Worm (Caenorhabditis elegans) whole organism, L2 larva: ENCODE results near the gene gst-42.

Experiments used
- F13H6.1 ChIP-seq: sonication (generic microtip); optimal IDR thresholded peaks from 2 replicates; lab custom pipeline; 2016; ENCODE audit warnings: missing genetic modification characterization, missing compliant biosample characterization
- nhr-23 ChIP-seq: fragments of 150-350 bp; optimal IDR thresholded peaks from 2 replicates; lab custom pipeline; 2014; ENCODE audit warnings: missing biosample characterization, missing genetic modification reagents, missing genetic modification characterization
- sem-4 ChIP-seq: fragments of 150-350 bp; optimal IDR thresholded peaks from 2 replicates; lab custom pipeline; 2014; ENCODE audit warnings: missing biosample characterization, missing genetic modification reagents, missing genetic modification characterization
- sma-9 ChIP-seq, 2 experiments: fragments of 150-350 bp in 1 of 2; sonication (generic microtip) in 1 of 2; optimal IDR thresholded peaks; 2 replicates each; lab custom pipeline; 2014 to 2016; ENCODE audit warnings: missing genetic modification characterization in 2 of 2, mild to moderate bottlenecking in 1 of 2, missing biosample characterization in 1 of 2, missing compliant biosample characterization in 1 of 2, missing genetic modification reagents in 1 of 2, moderate library complexity in 1 of 2

Gene gst-42

DNA sequence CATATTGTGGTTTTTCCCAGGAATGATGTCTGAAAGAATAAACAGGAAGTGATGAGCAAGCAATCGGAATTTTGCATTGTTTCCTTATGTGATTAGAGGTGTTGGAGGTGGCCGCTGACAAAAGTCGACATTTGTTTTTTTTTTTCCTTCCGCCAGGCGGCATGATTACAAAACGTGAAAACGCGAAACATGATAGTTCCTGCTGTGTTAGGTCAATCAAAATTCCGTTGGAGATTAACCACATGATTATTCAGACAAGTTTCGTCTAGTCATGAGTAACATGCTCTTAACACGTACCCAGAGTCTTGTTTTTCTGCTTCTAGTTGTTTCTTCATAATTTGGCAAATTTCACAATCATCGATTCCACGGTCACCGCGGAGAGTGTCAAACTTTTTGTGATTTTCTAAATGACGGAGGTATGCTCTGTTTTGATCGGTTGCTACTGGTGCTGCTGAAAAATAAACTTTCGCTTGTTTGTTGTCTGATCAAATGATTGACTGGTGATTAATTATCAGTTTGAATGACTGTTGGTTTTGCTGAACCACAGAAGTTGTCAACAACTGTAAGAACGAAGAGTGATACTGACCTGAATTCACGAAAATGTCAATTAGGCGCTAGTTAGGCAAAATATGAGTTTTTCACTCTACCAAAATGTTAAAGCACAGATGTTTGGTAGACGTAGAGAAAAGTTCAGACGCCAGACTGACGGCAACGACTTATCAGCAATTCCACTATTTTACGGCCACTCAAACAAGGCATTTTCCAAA, 48.3 kb downstream of the gst-42 start:
- TF ChIP-seq sma-9 (GFP tag; optimal IDR thresholded peaks at IDR 0.05; lab: Kevin White, UChicago) (no peak), sma-9 (tag; optimal IDR thresholded peaks at IDR 0.05; lab: Kevin White, UChicago) (no peak), nhr-23 (tag; lab: Kevin White, UChicago) (no peak), F13H6.1 (no peak), sem-4 (tag; lab: Kevin White, UChicago) (no peak)
